Worm (Caenorhabditis elegans) whole organism, young adult: ENCODE results near the gene cpr-9.
A peak's percentile ranks its signal among the peaks of the same experiment; 100 is the strongest.

Experiments used
- F10E7.11 ChIP-seq: sonication (generic microtip); optimal IDR thresholded peaks from 2 replicates; lab custom pipeline; 2017; ENCODE audit warnings: mild to moderate bottlenecking, missing genetic modification characterization, moderate library complexity, missing compliant biosample characterization
- F57A8.1 ChIP-seq: fragments of 200-800 bp; sonication (Bioruptor generic); optimal IDR thresholded peaks from 2 replicates; lab custom pipeline; 2018; ENCODE audit warnings: mild to moderate bottlenecking, missing genetic modification characterization, moderate library complexity, missing compliant biosample characterization
- F57C9.4 ChIP-seq: sonication (generic microtip); optimal IDR thresholded peaks from 2 replicates; lab custom pipeline; 2017; ENCODE audit warnings: mild to moderate bottlenecking, missing genetic modification characterization, missing compliant biosample characterization
- Y53F4B.3 ChIP-seq: fragments of 200-800 bp; sonication (Bioruptor generic); IDR thresholded peaks from 2 replicates; pipeline ENCODE4 v1.3.6; 2022; ENCODE audit warnings: missing genetic modification reagents, missing genetic modification characterization, missing compliant biosample characterization
- Y67H2A.10 ChIP-seq: fragments of 200-800 bp; sonication (Bioruptor generic); conservative IDR thresholded peaks from 2 replicates; pipeline ENCODE4 v1.3.6; 2022; ENCODE audit warnings: missing genetic modification reagents, missing genetic modification characterization, missing compliant biosample characterization
- Y95B8A.8 ChIP-seq: fragments of 200-800 bp; sonication (Bioruptor generic); IDR thresholded peaks from 2 replicates; pipeline ENCODE4 v1.3.6; 2022; ENCODE audit warnings: missing genetic modification reagents, missing genetic modification characterization, missing compliant biosample characterization
- ZK185.1 ChIP-seq: sonication (generic microtip); optimal IDR thresholded peaks from 2 replicates; lab custom pipeline; 2016; ENCODE audit warnings: mild to moderate bottlenecking, missing genetic modification characterization, missing compliant biosample characterization; ENCODE audit not compliant: poor library complexity, severe bottlenecking
- akir-1 ChIP-seq: fragments of 200-800 bp; sonication (Bioruptor generic); optimal IDR thresholded peaks from 2 replicates; lab custom pipeline; 2018; ENCODE audit warnings: mild to moderate bottlenecking, missing genetic modification characterization, moderate library complexity, missing compliant biosample characterization
- ceh-100 ChIP-seq: fragments of 200-800 bp; sonication (Bioruptor generic); IDR thresholded peaks from 2 replicates; pipeline ENCODE4 v1.3.6; 2022; ENCODE audit warnings: missing genetic modification reagents, missing genetic modification characterization, missing compliant biosample characterization
- ceh-27 ChIP-seq: fragments of 200-800 bp; sonication (Bioruptor generic); optimal IDR thresholded peaks from 2 replicates; lab custom pipeline; 2018; ENCODE audit warnings: mild to moderate bottlenecking, missing genetic modification characterization, moderate library complexity, missing compliant biosample characterization
- ceh-79 ChIP-seq: sonication (generic microtip); optimal IDR thresholded peaks from 2 replicates; lab custom pipeline; 2017; ENCODE audit warnings: mild to moderate bottlenecking, missing genetic modification characterization, missing compliant biosample characterization
- efl-1 ChIP-seq: fragments of 150-350 bp; optimal IDR thresholded peaks from 2 replicates; lab custom pipeline; 2014; ENCODE audit warnings: missing biosample characterization, missing genetic modification reagents, missing genetic modification characterization
- hlh-12 ChIP-seq: sonication (generic microtip); optimal IDR thresholded peaks from 2 replicates; lab custom pipeline; 2016; ENCODE audit warnings: missing genetic modification characterization, missing compliant biosample characterization
- hmg-1.2 ChIP-seq: fragments of 200-800 bp; sonication (Bioruptor generic); IDR thresholded peaks from 2 replicates; pipeline ENCODE4 v1.3.6; 2022; ENCODE audit warnings: missing genetic modification reagents, missing genetic modification characterization, missing compliant biosample characterization
- hmg-20 ChIP-seq: fragments of 200-800 bp; sonication (Bioruptor generic); IDR thresholded peaks from 2 replicates; pipeline ENCODE4 v1.3.6; 2022; ENCODE audit warnings: missing genetic modification reagents, missing genetic modification characterization, missing compliant biosample characterization
- lag-1 ChIP-seq: fragments of 200-800 bp; sonication (Bioruptor generic); IDR thresholded peaks from 2 replicates; pipeline ENCODE4 v1.3.6; 2022; ENCODE audit warnings: missing genetic modification reagents, missing genetic modification characterization, missing compliant biosample characterization
- let-607 ChIP-seq, 2 experiments: fragments of 200-800 bp in 1 of 2; sonication (Bioruptor generic) in 1 of 2; sonication (generic microtip) in 1 of 2; optimal IDR thresholded peaks; 2 replicates each; lab custom pipeline; 2016 to 2018; ENCODE audit warnings: mild to moderate bottlenecking in 2 of 2, missing compliant biosample characterization in 2 of 2, missing genetic modification characterization in 2 of 2, moderate library complexity in 2 of 2, missing genotype in 1 of 2
- lin-35 ChIP-seq, 3 experiments: fragments of 150-350 bp in 2 of 3; sonication (generic microtip) in 1 of 3; optimal IDR thresholded peaks; 2 replicates each; lab custom pipeline; 2014 to 2018; ENCODE audit warnings: missing biosample characterization in 3 of 3, missing genetic modification characterization in 3 of 3, missing genetic modification reagents in 3 of 3
- lsl-1 ChIP-seq: fragments of 200-800 bp; sonication (Bioruptor generic); optimal IDR thresholded peaks from 2 replicates; lab custom pipeline; 2018; ENCODE audit warnings: mild to moderate bottlenecking, missing genetic modification characterization, moderate library complexity, missing compliant biosample characterization
- lsy-27 ChIP-seq: sonication (generic microtip); optimal IDR thresholded peaks from 2 replicates; lab custom pipeline; 2017; ENCODE audit warnings: missing genetic modification characterization, mild to moderate bottlenecking, missing compliant biosample characterization, antibody characterized with exemption, missing genotype, borderline replicate concordance; ENCODE audit not compliant: insufficient read depth
- madf-10 ChIP-seq: sonication (generic microtip); optimal IDR thresholded peaks from 2 replicates; lab custom pipeline; 2016; ENCODE audit warnings: mild to moderate bottlenecking, missing genetic modification characterization, missing compliant biosample characterization
- madf-3 ChIP-seq: fragments of 200-800 bp; sonication (Bioruptor generic); IDR thresholded peaks from 2 replicates; pipeline ENCODE4 v1.3.6; 2022; ENCODE audit warnings: missing genetic modification reagents, missing genetic modification characterization, missing compliant biosample characterization
- nfyb-1 ChIP-seq: fragments of 200-800 bp; sonication (Bioruptor generic); IDR thresholded peaks from 2 replicates; pipeline ENCODE4 v1.3.6; 2022; ENCODE audit warnings: missing genetic modification reagents, missing genetic modification characterization, missing compliant biosample characterization
- nhr-179 ChIP-seq: sonication (generic microtip); optimal IDR thresholded peaks from 2 replicates; lab custom pipeline; 2016; ENCODE audit warnings: mild to moderate bottlenecking, missing genetic modification characterization, missing compliant biosample characterization
- nhr-27 ChIP-seq: fragments of 200-800 bp; sonication (Bioruptor generic); optimal IDR thresholded peaks from 2 replicates; lab custom pipeline; 2018; ENCODE audit warnings: mild to moderate bottlenecking, missing genetic modification characterization, moderate library complexity, missing compliant biosample characterization
- nhr-80 ChIP-seq: sonication (generic microtip); optimal IDR thresholded peaks from 2 replicates; lab custom pipeline; 2016; ENCODE audit warnings: missing genetic modification characterization, missing compliant biosample characterization
- pbrm-1 ChIP-seq: fragments of 200-800 bp; sonication (Bioruptor generic); IDR thresholded peaks from 2 replicates; pipeline ENCODE4 v1.3.6; 2022; ENCODE audit warnings: missing genetic modification reagents, missing genetic modification characterization, missing compliant biosample characterization
- sea-2 ChIP-seq: fragments of 200-800 bp; sonication (Bioruptor generic); IDR thresholded peaks from 2 replicates; pipeline ENCODE4 v1.3.6; 2022; ENCODE audit warnings: missing genetic modification characterization, missing compliant biosample characterization
- snpc-3.4 ChIP-seq: sonication (generic microtip); optimal IDR thresholded peaks from 2 replicates; lab custom pipeline; 2017; ENCODE audit warnings: missing genetic modification characterization, mild to moderate bottlenecking, missing compliant biosample characterization, antibody characterized with exemption, moderate library complexity, missing genotype, missing genetic modification reagents
- sptf-2 ChIP-seq: fragments of 200-800 bp; sonication (Bioruptor generic); optimal IDR thresholded peaks from 2 replicates; lab custom pipeline; 2018; ENCODE audit warnings: mild to moderate bottlenecking, missing genetic modification characterization, missing compliant biosample characterization
- ztf-22 ChIP-seq: fragments of 200-800 bp; sonication (Bioruptor generic); optimal IDR thresholded peaks from 2 replicates; lab custom pipeline; 2018; ENCODE audit warnings: mild to moderate bottlenecking, missing genetic modification characterization, moderate library complexity, missing compliant biosample characterization
- ztf-25 ChIP-seq: fragments of 200-800 bp; sonication (Bioruptor generic); IDR thresholded peaks from 2 replicates; pipeline ENCODE4 v1.3.6; 2022; ENCODE audit warnings: missing genetic modification reagents, missing genetic modification characterization, missing compliant biosample characterization
- ztf-26 ChIP-seq: sonication (generic microtip); optimal IDR thresholded peaks from 2 replicates; lab custom pipeline; 2017; ENCODE audit warnings: missing genetic modification characterization, missing compliant biosample characterization

Gene cpr-9

DNA sequence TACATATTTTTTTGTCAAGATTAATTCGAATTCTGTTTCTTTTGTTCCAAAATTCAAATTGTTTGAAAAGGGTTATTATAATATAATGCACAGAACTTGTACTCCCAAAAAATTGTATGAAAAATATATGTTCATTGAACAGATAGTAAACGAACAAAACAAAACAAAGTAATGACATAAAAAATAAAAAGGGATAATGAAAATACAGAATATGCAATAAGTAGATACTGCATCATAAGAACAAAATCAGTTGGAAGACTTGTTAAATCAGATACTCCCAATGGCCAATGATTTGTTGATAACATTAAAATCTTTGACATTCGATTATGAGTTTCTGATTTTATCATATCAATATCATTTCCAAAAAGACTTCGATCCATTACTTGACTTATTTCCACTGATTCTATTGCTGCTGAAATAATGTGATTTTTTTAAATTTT, 1.7 kb downstream of the cpr-9 start (continued):
- peak; percentile 74; the same call in 1 of the 2 replicates for TF ChIP-seq pbrm-1
- TF ChIP-seq sptf-2 (GFP tag; lab: Kevin White, UChicago) = no peak
- no peak for TF ChIP-seq ceh-27 (GFP tag; lab: Kevin White, UChicago)
- no peak for TF ChIP-seq sea-2 (GFP tag; lab: Robert Waterston, UW)
- TF ChIP-seq lsy-27 (tag; lab: Kevin White, UChicago) = no peak
- no peak for TF ChIP-seq akir-1 (GFP tag; lab: Kevin White, UChicago)
- TF ChIP-seq Y95B8A.8 (GFP tag; lab: Robert Waterston, UW) = peak; percentile 47; the same call in 1 of the 2 replicates
- TF ChIP-seq hmg-1.2 (GFP tag; lab: Robert Waterston, UW) = peak; percentile 26; the same call in 1 of the 2 replicates
- TF ChIP-seq ztf-25 (GFP tag; lab: Robert Waterston, UW) = no peak
- TF ChIP-seq ZK185.1 (tag; lab: Kevin White, UChicago) = no peak
- peak; percentile 46 for TF ChIP-seq nhr-80 (tag; lab: Kevin White, UChicago)
- no peak for TF ChIP-seq Y67H2A.10 (GFP tag; lab: Robert Waterston, UW)

DNA sequence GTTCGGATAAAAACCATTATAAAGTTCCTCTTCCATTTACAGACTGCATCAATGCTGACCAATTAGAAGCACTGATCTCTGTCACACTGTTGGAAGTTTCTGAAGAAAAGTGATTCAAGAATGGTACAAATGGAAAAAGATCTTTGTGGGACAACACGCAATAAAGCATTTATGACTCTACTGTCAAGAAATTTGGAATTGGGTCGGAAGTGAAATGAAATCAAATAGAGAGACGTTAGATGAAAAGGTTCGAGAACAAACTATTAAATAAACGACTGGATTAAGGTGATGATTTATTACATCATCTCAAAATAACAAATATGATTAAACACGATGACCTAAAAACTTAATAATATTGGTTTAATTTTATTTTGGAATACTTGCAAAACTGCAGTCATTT, 3.6 kb downstream of the cpr-9 start, which contains the start of gene F57F5.3:
F57F5.3 (minus strand) TSS at position 101 of the 400 bp plus-strand sequence.
- TF ChIP-seq lin-35 (GFP tag; optimal IDR thresholded peaks at IDR 0.05; lab: Kevin White, UChicago) (no peak), lag-1 (GFP tag; lab: Robert Waterston, UW) (no peak), Y53F4B.3 (no peak), ztf-22 (GFP tag; lab: Kevin White, UChicago) (no peak), nhr-179 (no peak), efl-1 (GFP tag; lab: Kevin White, UChicago) (no peak), madf-10 (no peak), snpc-3.4 (tag; lab: Kevin White, UChicago) (no peak)

DNA sequence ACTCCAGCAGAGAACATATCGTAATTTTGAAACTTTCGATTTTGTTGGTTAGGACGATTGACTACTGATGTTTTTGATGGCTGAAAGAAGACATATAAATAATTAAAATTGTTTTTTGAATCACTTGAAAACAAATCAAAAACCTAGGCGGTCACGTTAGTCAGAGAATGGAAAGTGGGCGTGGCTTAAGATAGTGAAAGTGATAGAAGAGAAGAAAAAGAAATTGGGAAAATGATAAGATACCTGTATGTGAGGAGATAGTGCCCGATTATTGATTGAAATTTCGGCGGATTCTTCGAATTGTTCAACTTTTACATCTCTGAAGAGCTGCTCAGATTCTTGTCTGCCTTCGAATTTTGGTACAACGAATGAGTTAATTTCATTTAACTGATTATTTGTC, 8.8 kb downstream of the cpr-9 start:
- TF ChIP-seq hmg-20 (GFP tag; lab: Robert Waterston, UW) (no peak), ztf-26 (no peak), hlh-12 (tag; lab: Kevin White, UChicago) (no peak), lsl-1 (GFP tag; lab: Kevin White, UChicago) (no peak), nfyb-1 (GFP tag; lab: Robert Waterston, UW) (no peak), let-607 (tag; optimal IDR thresholded peaks at IDR 0.05; lab: Kevin White, UChicago) (no peak), F57C9.4 (tag; lab: Kevin White, UChicago) (no peak), F57A8.1 (GFP tag; lab: Kevin White, UChicago) (no peak), F10E7.11 (tag; lab: Kevin White, UChicago) (no peak), ceh-79 (tag; lab: Kevin White, UChicago) (no peak), nhr-27 (tag; lab: Kevin White, UChicago) (no peak), madf-3 (no peak), ceh-100 (GFP tag; lab: Robert Waterston, UW) (no peak), lin-35 (GFP tag; optimal IDR thresholded peaks at IDR 0.05; lab: Kevin White, UChicago) (no peak)

DNA sequence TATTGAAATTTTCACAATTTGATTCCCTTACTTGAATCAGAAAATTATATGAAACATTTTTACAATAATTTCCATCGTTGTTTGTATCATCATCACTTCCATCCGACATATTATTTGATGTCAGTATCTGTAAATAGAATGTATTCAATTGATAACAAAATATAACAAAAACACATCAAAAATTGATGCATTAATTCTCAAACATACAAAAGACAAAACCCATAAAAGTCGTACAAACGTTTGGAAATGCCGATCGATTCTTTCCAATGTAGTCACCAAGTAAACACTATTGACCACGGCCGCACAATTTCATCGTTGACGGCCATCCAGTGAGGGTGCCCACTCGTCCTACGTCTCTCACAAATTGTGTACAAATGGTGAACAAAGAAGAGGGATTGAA, 10.4 kb downstream of the cpr-9 start, which contains the start of gene add-2:
add-2 (minus strand) TSS at position 109 of the 400 bp plus-strand sequence.
- TF ChIP-seq lin-35 (GFP tag; optimal IDR thresholded peaks at IDR 0.05; lab: Kevin White, UChicago) (no peak), lsl-1 (GFP tag; lab: Kevin White, UChicago) (no peak), nhr-80 (tag; lab: Kevin White, UChicago) (peak; percentile 21)
